Fruit fly (Drosophila melanogaster): ENCODE data around the gene fig.

DNA sequence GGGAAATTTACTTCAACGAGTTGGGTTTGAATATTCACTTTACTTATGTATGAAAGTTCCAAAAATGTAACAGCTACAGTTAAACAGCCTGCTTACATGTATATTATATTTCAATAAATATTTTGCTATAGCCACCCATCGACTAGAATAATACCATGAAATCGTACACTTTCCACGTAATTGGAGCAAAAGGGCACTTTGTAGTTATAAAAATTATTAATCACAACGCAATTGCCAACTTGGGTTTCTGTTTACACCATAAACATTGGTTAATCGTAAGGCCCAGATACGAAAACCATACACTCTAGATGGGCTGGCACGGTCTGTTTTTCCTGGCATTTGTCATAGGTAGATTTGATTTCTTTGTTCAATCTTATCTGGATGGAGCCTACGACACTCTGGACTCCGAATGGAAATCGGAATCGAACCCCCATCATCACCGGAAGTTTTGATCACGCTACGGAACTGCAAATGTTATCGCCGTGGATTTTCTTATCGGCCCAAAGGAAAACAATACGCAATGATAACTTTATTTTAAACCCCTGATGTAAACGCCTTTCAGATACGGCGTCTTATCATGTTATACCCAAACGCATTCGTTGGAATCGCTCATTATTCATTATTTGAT, at the start of gene fig:
- no peak for TF ChIP-seq CG7045 (GFP tag; optimal IDR thresholded peaks at IDR 0.05)
- TF ChIP-seq CG33017 (tag; optimal IDR thresholded peaks at IDR 0.05): no peak
- TF ChIP-seq cic (GFP tag; optimal IDR thresholded peaks at IDR 0.05): peak; percentile 67
- TF ChIP-seq Clk (GFP tag; optimal IDR thresholded peaks at IDR 0.05): no peak
- TF ChIP-seq CG7101 (tag; optimal IDR thresholded peaks at IDR 0.05): no peak
- TF ChIP-seq cnc (optimal IDR thresholded peaks at IDR 0.05): no peak
- TF ChIP-seq Hr96 (GFP tag; optimal IDR thresholded peaks at IDR 0.05): no peak
- TF ChIP-seq CG11617 (GFP tag; optimal IDR thresholded peaks at IDR 0.05): no peak
